Worm (Caenorhabditis elegans): Measurements from ENCODE around the gene K07B1.4.

Gene K07B1.4

ce11 chrV:9328670-9329069 lies at the start of gene K07B1.4:
Gene K07B1.4, plus strand, starts transcription at chrV:9328970.
- TF ChIP-seq daf-16 (GFP tag; optimal IDR thresholded peaks at IDR 0.05) (no peak), daf-16 (tag; optimal IDR thresholded peaks at IDR 0.05) (peak; percentile 24), skn-1 (tag; optimal IDR thresholded peaks at IDR 0.05) (no peak)

- TF ChIP-seq daf-16 (GFP tag; optimal IDR thresholded peaks at IDR 0.05) (no peak), daf-16 (tag; optimal IDR thresholded peaks at IDR 0.05) (no peak), madf-5 (GFP tag; IDR thresholded peaks at IDR 0.05) (no peak), Y48G9A.11 (GFP tag; IDR thresholded peaks at IDR 0.05) (no peak), Y105C5A.15 (GFP tag; IDR thresholded peaks at IDR 0.05) (no peak), lin-15B (tag; optimal IDR thresholded peaks at IDR 0.05) (no peak)
Observed at ce11 chrV:9282110-9282509, 46.7 kb upstream of the K07B1.4 start, which contains the start of gene hlh-10. Gene hlh-10, minus strand, starts transcription at chrV:9282210.

ce11 chrV:9283452-9283851 lies 45.3 kb upstream of the K07B1.4 start:
- TF ChIP-seq sdz-12 (GFP tag; optimal IDR thresholded peaks at IDR 0.05): no peak
- no peak for TF ChIP-seq pha-4 (GFP tag; IDR thresholded peaks at IDR 0.05)
- TF ChIP-seq pha-4 (tag; optimal IDR thresholded peaks at IDR 0.05): no peak
- TF ChIP-seq arid-1 (GFP tag; conservative IDR thresholded peaks at IDR 0.05): no peak

ce11 chrV:9287460-9287859 lies 41.3 kb upstream of the K07B1.4 start, which contains the start of gene lron-2:
Gene lron-2, minus strand, starts transcription at chrV:9287560.
- TF ChIP-seq nhr-41 (GFP tag; IDR thresholded peaks at IDR 0.05): no peak
- TF ChIP-seq attf-4 (tag; optimal IDR thresholded peaks at IDR 0.05): no peak
- TF ChIP-seq lin-1 (GFP tag; IDR thresholded peaks at IDR 0.05): no peak
- no peak for TF ChIP-seq ctbp-1 (GFP tag; IDR thresholded peaks at IDR 0.05)
- no peak for TF ChIP-seq daf-12 (tag; optimal IDR thresholded peaks at IDR 0.05)
- no peak for TF ChIP-seq nhr-111 (GFP tag; optimal IDR thresholded peaks at IDR 0.05)

- TF ChIP-seq nhr-28 (tag; optimal IDR thresholded peaks at IDR 0.05) (no peak), mep-1 (tag; optimal IDR thresholded peaks at IDR 0.05) (no peak), ceh-28 (tag; optimal IDR thresholded peaks at IDR 0.05) (no peak), mdl-1 (tag; optimal IDR thresholded peaks at IDR 0.05) (no peak), sdz-12 (GFP tag; optimal IDR thresholded peaks at IDR 0.05) (no peak), F44E2.7 (GFP tag; IDR thresholded peaks at IDR 0.05) (no peak), ctbp-1 (GFP tag; IDR thresholded peaks at IDR 0.05) (no peak), R02D3.7 (tag; optimal IDR thresholded peaks at IDR 0.05) (no peak), dmd-6 (GFP tag; IDR thresholded peaks at IDR 0.05) (no peak), aly-2 (tag; optimal IDR thresholded peaks at IDR 0.05) (no peak)
Observed at ce11 chrV:9291919-9292318, 36.9 kb upstream of the K07B1.4 start, which contains the start of gene ZK682.7. Gene ZK682.7, minus strand, starts transcription at chrV:9292165.

ce11 chrV:9293359-9293758 lies 35.4 kb upstream of the K07B1.4 start:
- TF ChIP-seq set-16 (GFP tag; IDR thresholded peaks at IDR 0.05) (peak; percentile 98), gei-8 (GFP tag; optimal IDR thresholded peaks at IDR 0.05) (no peak), F44E2.7 (GFP tag; IDR thresholded peaks at IDR 0.05) (no peak), hmg-1.1 (GFP tag; IDR thresholded peaks at IDR 0.05) (peak; percentile 33; the same call in 1 of the 2 replicates), T20F7.1 (GFP tag; optimal IDR thresholded peaks at IDR 0.05) (no peak), madf-5 (GFP tag; IDR thresholded peaks at IDR 0.05) (peak in 1 of 2 experiments; percentile 62; a peak in 1 of 4 replicates), vab-7 (GFP tag; IDR thresholded peaks at IDR 0.05) (0 out of 2 replicates have a peak, but pooled peaks have one; percentile 5), unc-130 (GFP tag; optimal IDR thresholded peaks at IDR 0.05) (no peak), tag-97 (GFP tag; IDR thresholded peaks at IDR 0.05) (no peak), egl-43 (GFP tag; IDR thresholded peaks at IDR 0.05) (peak; percentile 86), nhr-25 (tag; optimal IDR thresholded peaks at IDR 0.05; ENCODE audit: borderline replicate concordance, insufficient read depth) (no peak), saeg-2 (GFP tag; IDR thresholded peaks at IDR 0.05) (no peak), daf-16 (GFP tag; optimal IDR thresholded peaks at IDR 0.05) (no peak), daf-16 (tag; optimal IDR thresholded peaks at IDR 0.05) (no peak), rbr-2 (tag; optimal IDR thresholded peaks at IDR 0.05) (peak; percentile 43), dmd-8 (GFP tag; IDR thresholded peaks at IDR 0.05) (no peak)
